Worm (Caenorhabditis elegans) whole organism, L4/young adult: ENCODE measurements around the gene T24B8.7.

Experiments used
- W03F9.2 ChIP-seq: fragments of 150-350 bp; optimal IDR thresholded peaks from 2 replicates; lab custom pipeline; 2014; ENCODE audit warnings: missing biosample characterization, missing genetic modification characterization
- dao-5 ChIP-seq: sonication (generic microtip); optimal IDR thresholded peaks from 2 replicates; lab custom pipeline; 2016; ENCODE audit warnings: missing genotype, missing genetic modification characterization, moderate library complexity, missing compliant biosample characterization
- him-1 ChIP-seq: sonication (generic microtip); optimal IDR thresholded peaks from 2 replicates; lab custom pipeline; 2016; ENCODE audit warnings: missing genotype, missing genetic modification reagents, missing genetic modification characterization, missing compliant biosample characterization

DNA sequence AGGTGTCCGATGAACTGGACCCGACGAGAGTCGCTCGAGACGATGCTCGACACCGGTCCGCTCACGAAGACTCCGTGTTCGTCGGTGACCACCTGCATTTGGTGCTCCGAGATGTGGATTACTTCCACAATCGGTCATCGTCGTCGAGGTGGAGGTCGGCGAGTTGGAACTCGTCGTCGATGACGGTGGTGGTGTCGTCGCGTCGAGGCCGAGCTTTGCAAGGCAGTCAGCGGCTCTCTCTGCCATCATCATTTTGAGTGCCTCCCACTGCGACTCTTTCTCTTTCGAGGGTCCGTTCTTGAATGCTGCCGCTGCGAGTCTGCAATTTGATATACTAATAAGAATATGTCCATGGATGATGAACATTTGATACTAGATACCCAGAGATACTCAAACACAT, 45.7 kb downstream of the T24B8.7 start:
- no peak for TF ChIP-seq him-1 (tag; lab: Kevin White, UChicago)
- no peak for TF ChIP-seq dao-5 (tag; lab: Kevin White, UChicago)
- no peak for TF ChIP-seq W03F9.2 (tag; lab: Kevin White, UChicago)
